Fruit fly (Drosophila melanogaster) whole organism: Measurements from ENCODE around the gene CG4009.
"Not testable (repeated sequence)": the region's sequence is repeated elsewhere in the genome, so short reads cannot be mapped to it uniquely, and the experiment has no call there.

ENCODE experiments used
- CG8478 ChIP-seq: fragments of >200 bp; optimal IDR thresholded peaks from 2 replicates; lab custom pipeline; 2018; ENCODE audit warnings: inconsistent platforms
- Dll ChIP-seq: fragments of >200 bp; optimal IDR thresholded peaks from 2 replicates; lab custom pipeline; 2017
- EcR ChIP-seq, 2 experiments: fragments of >200 bp; optimal IDR thresholded peaks; 2 replicates each; lab custom pipeline; 2017; ENCODE audit warnings: missing biosample characterization in 2 of 2, missing genetic modification characterization in 2 of 2, missing genetic modification reagents in 2 of 2
- pan ChIP-seq: fragments of >200 bp; optimal IDR thresholded peaks from 2 replicates; lab custom pipeline; 2017
- psq ChIP-seq: fragments of >200 bp; optimal IDR thresholded peaks from 2 replicates; lab custom pipeline; 2017
- usp ChIP-seq: fragments of >200 bp; optimal IDR thresholded peaks from 2 replicates; lab custom pipeline; 2017; ENCODE audit warnings: missing biosample characterization, missing genetic modification characterization, mixed read lengths

The CG4009 gene

dm6 chr3R:16992716-16993115 lies 43.1 kb downstream of the CG4009 start, which contains the start of gene CG31274:
CG31274 (plus strand) TSS chr3R:16993016.
- not testable (repeated sequence) for TF ChIP-seq Dll; CG8478 (lab: Kevin White, UChicago); usp (GFP tag; lab: Kevin White, UChicago)

dm6 chr3R:16991781-16992180 lies 44.1 kb downstream of the CG4009 start, which contains the start of gene EMC2B:
EMC2B (minus strand) TSS chr3R:16991878.
- TF ChIP-seq CG8478 (lab: Kevin White, UChicago) (no peak), usp (GFP tag; lab: Kevin White, UChicago) (no peak), Dll (no peak), pan (no peak), psq (lab: Kevin White, UChicago) (no peak)

dm6 chr3R:16988514-16988913 lies 47.3 kb downstream of the CG4009 start, which contains the start of gene MESK4:
MESK4 (plus strand) TSS chr3R:16988814.
- TF ChIP-seq pan; usp (GFP tag; lab: Kevin White, UChicago); Dll: not testable (repeated sequence)

DNA sequence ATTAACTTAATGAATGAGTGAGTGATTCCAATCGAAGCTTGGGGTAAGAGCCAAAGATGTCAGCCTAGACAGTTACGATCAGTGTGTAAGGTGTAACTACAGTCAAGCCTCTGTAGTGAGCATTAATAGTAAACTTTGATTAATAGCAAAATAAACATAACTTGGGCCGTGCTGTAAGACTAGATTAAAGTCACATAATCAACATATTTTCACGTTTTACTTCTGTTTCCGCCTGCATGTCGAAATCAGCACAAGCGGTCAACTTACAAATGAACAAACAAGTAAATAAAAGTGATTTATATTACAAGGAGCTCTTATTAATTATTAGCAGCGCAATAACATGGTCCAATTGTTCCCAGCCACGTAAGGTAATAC lies 47.9 kb downstream of the CG4009 start:
- TF ChIP-seq psq (lab: Kevin White, UChicago) (no peak), CG8478 (lab: Kevin White, UChicago) (no peak), EcR (GFP tag; optimal IDR thresholded peaks at IDR 0.05; lab: Kevin White, UChicago) (no peak), Dll (no peak), pan (no peak), usp (GFP tag; lab: Kevin White, UChicago) (no peak)

- TF ChIP-seq Dll (no peak), usp (GFP tag; lab: Kevin White, UChicago) (no peak), psq (lab: Kevin White, UChicago) (no peak), CG8478 (lab: Kevin White, UChicago) (no peak), pan (no peak)
Observed at dm6 chr3R:16987220-16987923, 48.5 kb downstream of the CG4009 start, which contains the start of gene CG18622. CG18622 (minus strand) TSS chr3R:16987732.

DNA sequence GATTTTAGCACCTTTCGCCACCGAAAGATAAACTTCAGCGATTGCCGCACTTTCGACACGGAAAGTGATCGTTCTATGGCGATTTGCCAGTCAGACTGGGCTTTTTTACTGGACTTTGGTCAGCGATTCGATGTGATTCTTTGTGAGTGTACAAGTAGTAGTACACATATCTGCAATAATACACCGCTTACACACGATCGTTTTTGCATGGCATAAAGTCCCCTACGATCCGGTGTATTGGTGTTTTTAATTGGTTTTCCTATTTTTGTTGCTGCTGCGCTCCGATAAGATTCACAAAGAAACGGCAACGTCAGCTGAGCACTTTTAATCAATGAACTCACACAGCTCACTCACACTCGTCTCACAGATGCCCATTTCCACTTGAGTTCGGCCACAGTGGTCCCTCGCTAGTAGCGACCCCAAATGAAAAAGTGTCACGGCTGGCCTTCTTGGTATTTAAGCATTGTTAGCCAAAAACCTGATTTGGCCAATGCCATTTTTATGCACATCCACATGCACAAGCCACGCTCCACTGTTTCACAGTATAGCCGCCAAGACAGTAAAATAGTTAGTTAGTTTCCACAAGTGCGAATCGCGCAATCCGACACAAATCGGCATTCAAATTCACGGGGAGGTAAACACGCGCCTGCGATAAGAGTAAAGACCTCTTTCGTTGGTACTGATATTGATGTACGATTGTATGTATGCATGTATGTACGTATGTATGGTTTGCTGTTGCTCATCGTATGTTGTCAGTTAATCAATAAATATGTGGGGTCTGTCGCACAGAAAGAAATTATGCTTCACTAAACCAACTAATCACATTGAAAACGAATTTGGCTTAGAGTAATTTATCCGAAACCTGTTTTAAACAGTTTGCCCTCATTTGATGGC lies 49.4 kb downstream of the CG4009 start:
- peak in 1 of 2 experiments; percentile 28 for TF ChIP-seq EcR (GFP tag; optimal IDR thresholded peaks at IDR 0.05; lab: Kevin White, UChicago)
- no peak for TF ChIP-seq pan

DNA sequence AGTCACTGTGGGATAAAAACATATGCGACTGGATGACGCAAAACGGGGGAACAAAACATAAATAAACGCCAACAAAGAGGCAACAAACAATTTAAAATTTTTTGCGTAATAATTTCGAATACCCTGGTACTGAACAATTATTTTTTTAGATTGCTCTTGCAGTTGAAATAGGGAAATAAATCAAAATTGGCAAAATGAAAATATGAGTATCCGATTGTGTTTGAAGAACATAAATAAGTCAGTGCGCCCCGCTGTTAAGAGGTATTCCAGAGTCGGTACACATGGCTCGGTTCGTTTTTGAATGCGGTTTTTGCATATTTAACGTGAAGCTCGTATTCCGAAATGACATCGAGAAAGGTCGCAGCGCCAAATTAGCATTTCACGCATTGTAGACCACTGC lies 50.3 kb downstream of the CG4009 start:
- no peak for TF ChIP-seq EcR (GFP tag; optimal IDR thresholded peaks at IDR 0.05; lab: Kevin White, UChicago)
- peak; percentile 84 for TF ChIP-seq pan

dm6 chr3R:16984221-16984620 lies 51.6 kb downstream of the CG4009 start:
- TF ChIP-seq psq (lab: Kevin White, UChicago) (no peak), pan (no peak), EcR (GFP tag; optimal IDR thresholded peaks at IDR 0.05; lab: Kevin White, UChicago) (no peak), Dll (no peak), usp (GFP tag; lab: Kevin White, UChicago) (no peak)
